Fruit fly (Drosophila melanogaster): Measurements from ENCODE around the gene CG14989.

Gene CG14989

dm6 chr3L:4076907-4077306 lies 10.5 kb upstream of the CG14989 start:
- TF ChIP-seq Pif1B (GFP tag; optimal IDR thresholded peaks at IDR 0.05) (no peak), CG34367 (tag; optimal IDR thresholded peaks at IDR 0.05) (no peak), CG12605 (GFP tag; IDR thresholded peaks at IDR 0.05) (no peak), gl (tag; optimal IDR thresholded peaks at IDR 0.05) (no peak), CG9948 (tag; optimal IDR thresholded peaks at IDR 0.05) (no peak), Ets98B (GFP tag; IDR thresholded peaks at IDR 0.05) (no peak), CG8301 (tag; optimal IDR thresholded peaks at IDR 0.05) (no peak), fd96Ca (GFP tag; IDR thresholded peaks at IDR 0.05) (no peak), CG17806 (tag; optimal IDR thresholded peaks at IDR 0.05) (no peak), rn (GFP tag; IDR thresholded peaks at IDR 0.05) (no peak), Pif1A (GFP tag; optimal IDR thresholded peaks at IDR 0.05) (no peak), CG14655 (GFP tag; optimal IDR thresholded peaks at IDR 0.05) (no peak), Snoo (tag; optimal IDR thresholded peaks at IDR 0.05) (no peak), EcR (GFP tag; optimal IDR thresholded peaks at IDR 0.05) (no peak), CG4496 (GFP tag; IDR thresholded peaks at IDR 0.05) (no peak), CG15710 (tag; optimal IDR thresholded peaks at IDR 0.05) (no peak)

dm6 chr3L:4080278-4080677 lies 7.1 kb upstream of the CG14989 start:
- TF ChIP-seq Snoo (tag; optimal IDR thresholded peaks at IDR 0.05): no peak
- TF ChIP-seq CG8159 (tag; optimal IDR thresholded peaks at IDR 0.05): no peak
- TF ChIP-seq gl (tag; optimal IDR thresholded peaks at IDR 0.05): no peak
- no peak for TF ChIP-seq CG32121 (GFP tag; IDR thresholded peaks at IDR 0.05)
- TF ChIP-seq Ets98B (GFP tag; IDR thresholded peaks at IDR 0.05): no peak
- no peak for TF ChIP-seq D1 (tag; optimal IDR thresholded peaks at IDR 0.05)
- TF ChIP-seq CG17806 (tag; optimal IDR thresholded peaks at IDR 0.05): no peak
- no peak for TF ChIP-seq CG34367 (tag; optimal IDR thresholded peaks at IDR 0.05)
- no peak for TF ChIP-seq Pif1A (GFP tag; optimal IDR thresholded peaks at IDR 0.05)
- no peak for TF ChIP-seq CG15710 (tag; optimal IDR thresholded peaks at IDR 0.05)
- TF ChIP-seq CG10348 (GFP tag; IDR thresholded peaks at IDR 0.05): no peak
- no peak for TF ChIP-seq EcR (GFP tag; optimal IDR thresholded peaks at IDR 0.05)
- no peak for TF ChIP-seq CG13204 (GFP tag; optimal IDR thresholded peaks at IDR 0.05)
- TF ChIP-seq CG9948 (tag; optimal IDR thresholded peaks at IDR 0.05): no peak
- TF ChIP-seq CG4496 (GFP tag; IDR thresholded peaks at IDR 0.05): no peak
- no peak for TF ChIP-seq CG14655 (GFP tag; optimal IDR thresholded peaks at IDR 0.05)
- no peak for TF ChIP-seq fd96Ca (GFP tag; IDR thresholded peaks at IDR 0.05)
- TF ChIP-seq CG12605 (GFP tag; IDR thresholded peaks at IDR 0.05): no peak
- TF ChIP-seq CG8301 (tag; optimal IDR thresholded peaks at IDR 0.05): no peak

- TF ChIP-seq Ets98B (GFP tag; IDR thresholded peaks at IDR 0.05) (no peak), EcR (GFP tag; optimal IDR thresholded peaks at IDR 0.05) (no peak), CG34367 (tag; optimal IDR thresholded peaks at IDR 0.05) (no peak), gl (tag; optimal IDR thresholded peaks at IDR 0.05) (no peak), CG15710 (tag; optimal IDR thresholded peaks at IDR 0.05) (no peak), CG13204 (GFP tag; optimal IDR thresholded peaks at IDR 0.05) (no peak), CG8159 (tag; optimal IDR thresholded peaks at IDR 0.05) (no peak), CG17806 (tag; optimal IDR thresholded peaks at IDR 0.05) (no peak), Pif1A (GFP tag; optimal IDR thresholded peaks at IDR 0.05) (no peak), CG4496 (GFP tag; IDR thresholded peaks at IDR 0.05) (no peak), Pif1B (GFP tag; optimal IDR thresholded peaks at IDR 0.05) (no peak), rn (GFP tag; IDR thresholded peaks at IDR 0.05) (no peak), CG14655 (GFP tag; optimal IDR thresholded peaks at IDR 0.05) (no peak), Snoo (tag; optimal IDR thresholded peaks at IDR 0.05) (no peak), CG32121 (GFP tag; IDR thresholded peaks at IDR 0.05) (no peak), CG9948 (tag; optimal IDR thresholded peaks at IDR 0.05) (no peak), D1 (tag; optimal IDR thresholded peaks at IDR 0.05) (no peak), fd96Ca (GFP tag; IDR thresholded peaks at IDR 0.05) (no peak)
These were observed 6.1 kb upstream of the CG14989 start for dm6 chr3L:4081243-4081642.

- TF ChIP-seq rn (GFP tag; IDR thresholded peaks at IDR 0.05) (no peak), CG4496 (GFP tag; IDR thresholded peaks at IDR 0.05) (no peak), CG8159 (tag; optimal IDR thresholded peaks at IDR 0.05) (no peak), CG17806 (tag; optimal IDR thresholded peaks at IDR 0.05) (no peak), Snoo (tag; optimal IDR thresholded peaks at IDR 0.05) (no peak), CG32121 (GFP tag; IDR thresholded peaks at IDR 0.05) (no peak), Ets98B (GFP tag; IDR thresholded peaks at IDR 0.05) (no peak), CG8301 (tag; optimal IDR thresholded peaks at IDR 0.05) (no peak), fd96Ca (GFP tag; IDR thresholded peaks at IDR 0.05) (no peak), gl (tag; optimal IDR thresholded peaks at IDR 0.05) (no peak), Pif1B (GFP tag; optimal IDR thresholded peaks at IDR 0.05) (no peak), CG14655 (GFP tag; optimal IDR thresholded peaks at IDR 0.05) (no peak), CG12605 (GFP tag; IDR thresholded peaks at IDR 0.05) (no peak), CG9948 (tag; optimal IDR thresholded peaks at IDR 0.05) (no peak), CG10348 (GFP tag; IDR thresholded peaks at IDR 0.05) (no peak), CG34367 (tag; optimal IDR thresholded peaks at IDR 0.05) (no peak)
These were observed 3.9 kb upstream of the CG14989 start for dm6 chr3L:4083442-4083841.

- TF ChIP-seq CG17806 (tag; optimal IDR thresholded peaks at IDR 0.05): no peak
- no peak for TF ChIP-seq gl (tag; optimal IDR thresholded peaks at IDR 0.05)
- no peak for TF ChIP-seq Pif1A (GFP tag; optimal IDR thresholded peaks at IDR 0.05)
- no peak for TF ChIP-seq CG8301 (tag; optimal IDR thresholded peaks at IDR 0.05)
- TF ChIP-seq Ets98B (GFP tag; IDR thresholded peaks at IDR 0.05): no peak
- TF ChIP-seq CG10348 (GFP tag; IDR thresholded peaks at IDR 0.05): no peak
- no peak for TF ChIP-seq Snoo (tag; optimal IDR thresholded peaks at IDR 0.05)
- no peak for TF ChIP-seq rn (GFP tag; IDR thresholded peaks at IDR 0.05)
- no peak for TF ChIP-seq CG9948 (tag; optimal IDR thresholded peaks at IDR 0.05)
- TF ChIP-seq CG14655 (GFP tag; optimal IDR thresholded peaks at IDR 0.05): no peak
These were observed 1.5 kb upstream of the CG14989 start for dm6 chr3L:4085867-4086266.

dm6 chr3L:4088694-4089190 lies 1.4 kb downstream of the CG14989 start, which contains the start of gene Gad1:
Gene Gad1 (minus strand): TSS chr3L:4088744.
- TF ChIP-seq CG8159 (tag; optimal IDR thresholded peaks at IDR 0.05): no peak
- no peak for TF ChIP-seq Pif1B (GFP tag; optimal IDR thresholded peaks at IDR 0.05)
- TF ChIP-seq CG15710 (tag; optimal IDR thresholded peaks at IDR 0.05): no peak
- TF ChIP-seq CG4496 (GFP tag; IDR thresholded peaks at IDR 0.05): no peak
- no peak for TF ChIP-seq Snoo (tag; optimal IDR thresholded peaks at IDR 0.05)
- TF ChIP-seq CG17806 (tag; optimal IDR thresholded peaks at IDR 0.05): no peak

Measured in whole organism, pupa.